Fruit fly (Drosophila melanogaster) whole organism, embryonic: ENCODE measurements around the gene Rbm13.

Source experiments
- Bgb ChIP-seq: fragments of 200-800 bp; sonication (Bioruptor generic); IDR thresholded peaks from 2 replicates; pipeline ENCODE4 v1.3.6; 2022; ENCODE audit warnings: missing biosample characterization, missing genetic modification characterization; ENCODE audit not compliant: partially characterized antibody
- CG10543 ChIP-seq: fragments of 200-800 bp; sonication (Bioruptor generic); optimal IDR thresholded peaks from 3 replicates; lab custom pipeline; 2017; ENCODE audit warnings: missing biosample characterization, mild to moderate bottlenecking, missing genetic modification characterization, moderate library complexity
- CG11398 ChIP-seq: fragments of 200-800 bp; sonication (Bioruptor generic); optimal IDR thresholded peaks from 2 replicates; lab custom pipeline; 2016; ENCODE audit warnings: missing biosample characterization, missing genetic modification characterization
- CG12155 ChIP-seq: fragments of 200-800 bp; sonication (Bioruptor generic); optimal IDR thresholded peaks from 3 replicates; lab custom pipeline; 2016; ENCODE audit warnings: missing biosample characterization, missing genetic modification characterization
- CG13296 ChIP-seq: fragments of 200-800 bp; sonication (Bioruptor generic); optimal IDR thresholded peaks from 3 replicates; lab custom pipeline; 2018; ENCODE audit warnings: missing biosample characterization, mild to moderate bottlenecking, missing genetic modification characterization
- CG13424 ChIP-seq: fragments of 200-800 bp; sonication (Bioruptor generic); optimal IDR thresholded peaks from 2 replicates; lab custom pipeline; 2019; ENCODE audit warnings: missing biosample characterization, mild to moderate bottlenecking, missing genetic modification characterization, moderate library complexity
- CG13894 ChIP-seq: fragments of 200-800 bp; sonication (Bioruptor generic); optimal IDR thresholded peaks from 3 replicates; lab custom pipeline; 2018; ENCODE audit warnings: missing biosample characterization, mild to moderate bottlenecking, missing genetic modification characterization, moderate library complexity
- CG14710 ChIP-seq: fragments of 200-800 bp; sonication (Bioruptor generic); optimal IDR thresholded peaks from 3 replicates; lab custom pipeline; 2019; ENCODE audit warnings: missing biosample characterization, mild to moderate bottlenecking, missing genetic modification characterization, moderate library complexity
- CG15269 ChIP-seq: fragments of 200-800 bp; sonication (Bioruptor generic); optimal IDR thresholded peaks from 2 replicates; lab custom pipeline; 2018; ENCODE audit warnings: missing biosample characterization, mild to moderate bottlenecking, missing genetic modification characterization, moderate library complexity
- CG1647 ChIP-seq: fragments of 200-800 bp; sonication (Bioruptor generic); optimal IDR thresholded peaks from 3 replicates; lab custom pipeline; 2016; ENCODE audit warnings: missing biosample characterization, missing genetic modification characterization
- CG16813 ChIP-seq: fragments of 200-800 bp; sonication (Bioruptor generic); IDR thresholded peaks from 3 replicates; pipeline ENCODE4 v1.3.6; 2022; ENCODE audit warnings: missing biosample characterization, missing genetic modification characterization; ENCODE audit not compliant: partially characterized antibody
- CG6254 ChIP-seq: fragments of 200-800 bp; sonication (Bioruptor generic); optimal IDR thresholded peaks from 3 replicates; lab custom pipeline; 2017; ENCODE audit warnings: mild to moderate bottlenecking, missing biosample characterization, missing genetic modification reagents, missing genetic modification characterization
- CG6654 ChIP-seq: fragments of 200-800 bp; sonication (Bioruptor generic); optimal IDR thresholded peaks from 2 replicates; lab custom pipeline; 2017; ENCODE audit warnings: missing biosample characterization, mild to moderate bottlenecking, missing genetic modification characterization
- CG8388 ChIP-seq: fragments of 200-800 bp; sonication (Bioruptor generic); optimal IDR thresholded peaks from 2 replicates; lab custom pipeline; 2019; ENCODE audit warnings: missing biosample characterization, mild to moderate bottlenecking, missing genetic modification characterization, moderate library complexity
- CG8944 ChIP-seq: fragments of 200-800 bp; sonication (Bioruptor generic); optimal IDR thresholded peaks from 3 replicates; lab custom pipeline; 2016; ENCODE audit warnings: missing biosample characterization, missing genetic modification characterization
- Dbx ChIP-seq: fragments of 200-800 bp; sonication (Bioruptor generic); IDR thresholded peaks from 3 replicates; pipeline ENCODE4 v1.3.6; 2022; ENCODE audit warnings: missing biosample characterization, missing genetic modification characterization
- E2f1 ChIP-seq: fragments of 200-800 bp; sonication (Bioruptor generic); IDR thresholded peaks from 2 replicates; pipeline ENCODE4 v1.3.6; 2022; ENCODE audit warnings: missing biosample characterization, missing genetic modification characterization
- HLH3B ChIP-seq: fragments of 200-800 bp; sonication (Bioruptor generic); IDR thresholded peaks from 2 replicates; pipeline ENCODE4 v1.3.6; 2022; ENCODE audit warnings: missing biosample characterization, missing genetic modification characterization
- HLHmδ ChIP-seq: fragments of 200-800 bp; sonication (Bioruptor generic); optimal IDR thresholded peaks from 2 replicates; lab custom pipeline; 2018; ENCODE audit warnings: missing biosample characterization, mild to moderate bottlenecking, missing genetic modification characterization, moderate library complexity
- MBD-R2 ChIP-seq: fragments of 200-800 bp; sonication (Bioruptor generic); IDR thresholded peaks from 2 replicates; pipeline ENCODE4 v1.3.6; 2022; ENCODE audit warnings: missing biosample characterization, missing genetic modification characterization
- Med ChIP-seq: fragments of 200-800 bp; sonication (Bioruptor generic); peaks from one replicate; lab custom pipeline; 2016; ENCODE audit warnings: missing biosample characterization, missing genetic modification characterization, mild to moderate bottlenecking, inconsistent platforms, moderate library complexity
- Mrtf ChIP-seq: fragments of 200-800 bp; sonication (Bioruptor generic); IDR thresholded peaks from 3 replicates; pipeline ENCODE4 v1.3.6; 2022; ENCODE audit warnings: missing biosample characterization, missing genetic modification characterization
- Neu2 ChIP-seq: fragments of 200-800 bp; sonication (Bioruptor generic); optimal IDR thresholded peaks from 3 replicates; lab custom pipeline; 2016; ENCODE audit warnings: missing biosample characterization, missing genetic modification characterization, borderline replicate concordance
- Oli ChIP-seq: fragments of 200-800 bp; sonication (Bioruptor generic); optimal IDR thresholded peaks from 2 replicates; lab custom pipeline; 2018; ENCODE audit warnings: missing biosample characterization, mild to moderate bottlenecking, missing genetic modification characterization, moderate library complexity
- Side ChIP-seq: fragments of 200-800 bp; sonication (Bioruptor generic); optimal IDR thresholded peaks from 2 replicates; lab custom pipeline; 2016; ENCODE audit warnings: missing biosample characterization, missing genetic modification characterization
- Sin3A ChIP-seq: fragments of >200 bp; optimal IDR thresholded peaks from 2 replicates; lab custom pipeline; 2018
- Stat92E ChIP-seq, 3 experiments: fragments of >200 bp in 2 of 3; fragments of 200-800 bp in 1 of 3; sonication (Bioruptor generic) in 1 of 3; optimal IDR thresholded peaks; 2 replicates each; lab custom pipeline; 2017 to 2019; ENCODE audit warnings: missing biosample characterization in 3 of 3, missing genetic modification characterization in 3 of 3, mild to moderate bottlenecking in 1 of 3, moderate library complexity in 1 of 3
- TFAM ChIP-seq: fragments of 200-800 bp; sonication (Bioruptor generic); optimal IDR thresholded peaks from 2 replicates; lab custom pipeline; 2017; ENCODE audit warnings: missing biosample characterization, missing genetic modification characterization, inconsistent platforms
- Usf ChIP-seq: fragments of 200-800 bp; sonication (Bioruptor generic); optimal IDR thresholded peaks from 2 replicates; lab custom pipeline; 2017; ENCODE audit warnings: missing genotype, missing biosample characterization, missing genetic modification characterization
- Xbp1 ChIP-seq: fragments of 200-800 bp; sonication (Bioruptor generic); optimal IDR thresholded peaks from 3 replicates; lab custom pipeline; 2016; ENCODE audit warnings: missing biosample characterization, mild to moderate bottlenecking, missing genetic modification characterization
- ab ChIP-seq: fragments of 200-800 bp; sonication (Bioruptor generic); optimal IDR thresholded peaks from 2 replicates; lab custom pipeline; 2016; ENCODE audit warnings: missing biosample characterization, missing genetic modification characterization
- al ChIP-seq: fragments of 200-800 bp; sonication (Bioruptor generic); IDR thresholded peaks from 2 replicates; pipeline ENCODE4 v1.3.6; 2022; ENCODE audit warnings: missing biosample characterization, missing genetic modification characterization
- btn ChIP-seq: fragments of 200-800 bp; sonication (Bioruptor generic); optimal IDR thresholded peaks from 2 replicates; lab custom pipeline; 2016; ENCODE audit warnings: missing biosample characterization, missing genetic modification characterization
- chm ChIP-seq: fragments of 200-800 bp; sonication (Bioruptor generic); IDR thresholded peaks from 2 replicates; pipeline ENCODE4 v1.3.6; 2022; ENCODE audit warnings: missing biosample characterization, missing genetic modification characterization
- chn ChIP-seq: fragments of 200-800 bp; sonication (Bioruptor generic); optimal IDR thresholded peaks from 2 replicates; lab custom pipeline; 2016; ENCODE audit warnings: missing biosample characterization, missing genetic modification characterization
- dmrt11E ChIP-seq: fragments of 200-800 bp; sonication (Bioruptor generic); optimal IDR thresholded peaks from 3 replicates; lab custom pipeline; 2018; ENCODE audit warnings: missing biosample characterization, mild to moderate bottlenecking, missing genetic modification characterization, moderate library complexity
- hth ChIP-seq: fragments of >200 bp; optimal IDR thresholded peaks from 2 replicates; lab custom pipeline; 2017; ENCODE audit warnings: inconsistent platforms
- ind ChIP-seq: fragments of 200-800 bp; sonication (Bioruptor generic); optimal IDR thresholded peaks from 3 replicates; lab custom pipeline; 2016; ENCODE audit warnings: missing biosample characterization, missing genetic modification characterization
- insv ChIP-seq, 2 experiments: fragments of 200-800 bp; sonication (Bioruptor generic); optimal IDR thresholded peaks; 3 replicates each; lab custom pipeline; 2016 to 2018; ENCODE audit warnings: missing biosample characterization in 2 of 2, missing genetic modification characterization in 2 of 2
- kay ChIP-seq: fragments of 200-800 bp; sonication (Bioruptor generic); optimal IDR thresholded peaks from 2 replicates; lab custom pipeline; 2016; ENCODE audit warnings: missing biosample characterization, missing genetic modification characterization
- odd ChIP-seq: fragments of 200-800 bp; sonication (Bioruptor generic); optimal IDR thresholded peaks from 2 replicates; lab custom pipeline; 2017; ENCODE audit warnings: missing biosample characterization, mild to moderate bottlenecking, missing genetic modification characterization
- sc ChIP-seq, 3 experiments: fragments of >200 bp in 2 of 3; fragments of 200-800 bp in 1 of 3; sonication (Bioruptor generic) in 1 of 3; optimal IDR thresholded peaks; 2 replicates in 2 of 3; 3 replicates in 1 of 3; lab custom pipeline; 2017; ENCODE audit warnings: mild to moderate bottlenecking in 1 of 3, missing biosample characterization in 1 of 3, missing genetic modification characterization in 1 of 3, missing genetic modification reagents in 1 of 3
- slou ChIP-seq: fragments of 200-800 bp; sonication (Bioruptor generic); optimal IDR thresholded peaks from 3 replicates; lab custom pipeline; 2016; ENCODE audit warnings: missing biosample characterization, missing genetic modification characterization
- tgo ChIP-seq: fragments of 200-800 bp; sonication (Bioruptor generic); IDR thresholded peaks from 3 replicates; pipeline ENCODE4 v1.3.6; 2022; ENCODE audit warnings: missing biosample characterization, missing genetic modification characterization
- tio ChIP-seq: fragments of 200-800 bp; sonication (Bioruptor generic); optimal IDR thresholded peaks from 2 replicates; lab custom pipeline; 2017; ENCODE audit warnings: missing biosample characterization, missing genetic modification characterization, inconsistent platforms
- trem ChIP-seq: fragments of 200-800 bp; optimal IDR thresholded peaks from 3 replicates; lab custom pipeline; 2019; ENCODE audit warnings: missing biosample characterization, mild to moderate bottlenecking, missing genetic modification characterization, moderate library complexity
- usp ChIP-seq: fragments of >200 bp; optimal IDR thresholded peaks from 2 replicates; lab custom pipeline; 2017; ENCODE audit warnings: missing biosample characterization, missing genetic modification characterization
- wdn ChIP-seq: fragments of 200-800 bp; sonication (Bioruptor generic); IDR thresholded peaks from 2 replicates; pipeline ENCODE4 v1.3.6; 2022; ENCODE audit warnings: missing biosample characterization, missing genetic modification characterization
- zen2 ChIP-seq: fragments of 200-800 bp; sonication (Bioruptor generic); IDR thresholded peaks from 3 replicates; pipeline ENCODE4 v1.3.6; 2022; ENCODE audit warnings: missing biosample characterization, missing genetic modification characterization; ENCODE audit not compliant: partially characterized antibody

Rbm13 gene

dm6 chrX:8894315-8895017 lies 7.0 kb upstream of the Rbm13 start (continued):
- TF ChIP-seq trem (tag; lab: Kevin White, UChicago) (peak; percentile 37), CG15269 (tag; lab: Kevin White, UChicago) (peak; percentile 79), Sin3A (no peak), tgo (GFP tag; lab: Robert Waterston, UW) (peak; percentile 56), insv (GFP tag; optimal IDR thresholded peaks at IDR 0.05; lab: Kevin White, UChicago) (no peak), chm (GFP tag; lab: Robert Waterston, UW) (no peak), Stat92E (GFP tag; optimal IDR thresholded peaks at IDR 0.05; lab: Kevin White, UChicago) (no peak), CG8944 (GFP tag; lab: Kevin White, UChicago) (peak; percentile 32), chn (GFP tag; lab: Kevin White, UChicago) (peak; percentile 70), CG12155 (GFP tag; lab: Kevin White, UChicago) (peak; percentile 67), CG11398 (peak; percentile 49), Oli (tag; lab: Kevin White, UChicago) (peak; percentile 82), HLHmδ (no peak), Bgb (GFP tag; lab: Robert Waterston, UW) (no peak), Med (GFP tag; lab: Kevin White, UChicago) (peak; percentile 93), CG6654 (peak; percentile 49), wdn (GFP tag; lab: Robert Waterston, UW) (peak; percentile 21; the same call in 1 of the 2 replicates), CG13296 (GFP tag; lab: Kevin White, UChicago) (peak; percentile 51), btn (peak; percentile 42), CG8388 (peak; percentile 83), Xbp1 (GFP tag; lab: Kevin White, UChicago) (peak; percentile 76), CG6254 (GFP tag; lab: Kevin White, UChicago) (peak; percentile 79), al (GFP tag; lab: Robert Waterston, UW) (0 out of 2 replicates have a peak, but pooled peaks have one; percentile 30), Neu2 (GFP tag; lab: Kevin White, UChicago) (no peak), CG16813 (GFP tag; lab: Robert Waterston, UW) (no peak), ab (GFP tag; lab: Kevin White, UChicago) (no peak), tio (GFP tag; lab: Kevin White, UChicago) (peak; percentile 50), dmrt11E (tag; lab: Kevin White, UChicago) (peak; percentile 73), odd (GFP tag; lab: Kevin White, UChicago) (peak; percentile 62), Mrtf (GFP tag; lab: Robert Waterston, UW) (peak; percentile 61; the same call in 2 of the 3 replicates), hth (lab: Kevin White, UChicago) (no peak), Side (peak; percentile 57), CG14710 (peak; percentile 85), E2f1 (GFP tag; lab: Robert Waterston, UW) (peak; percentile 50; the same call in 1 of the 2 replicates), Dbx (peak; percentile 57; the same call in 1 of the 3 replicates), slou (GFP tag; lab: Kevin White, UChicago) (no peak), CG10543 (GFP tag; lab: Kevin White, UChicago) (peak; percentile 38), Usf (GFP tag; lab: Kevin White, UChicago) (peak; percentile 40), zen2 (GFP tag; lab: Robert Waterston, UW) (no peak), ind (GFP tag; lab: Kevin White, UChicago) (peak; percentile 71), usp (GFP tag; lab: Kevin White, UChicago) (no peak), HLH3B (GFP tag; lab: Robert Waterston, UW) (peak; percentile 74), CG13424 (tag; lab: Kevin White, UChicago) (peak; percentile 85), CG13894 (peak; percentile 15), MBD-R2 (GFP tag; lab: Robert Waterston, UW) (peak; percentile 42; the same call in 1 of the 2 replicates), sc (optimal IDR thresholded peaks at IDR 0.05; lab: Kevin White, UChicago) (no peak), sc (GFP tag; optimal IDR thresholded peaks at IDR 0.05; lab: Kevin White, UChicago) (peak; percentile 66), TFAM (peak; percentile 39), CG1647 (peak; percentile 52), kay (GFP tag; lab: Kevin White, UChicago) (peak; percentile 1)
